Worm (Caenorhabditis elegans) whole organism, mixed stage, embryonic: ENCODE data around the gene C07D10.6.
A peak's percentile ranks its signal among the peaks of the same experiment; 100 is the strongest.

ENCODE experiments used
- M03D4.4 ChIP-seq: sonication (generic microtip); optimal IDR thresholded peaks from 2 replicates; lab custom pipeline; 2017; ENCODE audit warnings: mild to moderate bottlenecking, missing genetic modification characterization, missing compliant biosample characterization
- bed-3 ChIP-seq: fragments of 200-800 bp; sonication (Bioruptor generic); optimal IDR thresholded peaks from 3 replicates; lab custom pipeline; 2018; ENCODE audit warnings: mild to moderate bottlenecking, missing genetic modification characterization, moderate library complexity, missing compliant biosample characterization
- blmp-1 ChIP-seq: fragments of 150-350 bp; optimal IDR thresholded peaks from 2 replicates; lab custom pipeline; 2014; ENCODE audit warnings: missing biosample characterization, missing genetic modification characterization
- ceh-39 ChIP-seq: fragments of 150-350 bp; optimal IDR thresholded peaks from 2 replicates; lab custom pipeline; 2014; ENCODE audit warnings: missing biosample characterization, missing genetic modification characterization
- ceh-43 ChIP-seq: fragments of 200-800 bp; sonication (Bioruptor generic); optimal IDR thresholded peaks from 2 replicates; lab custom pipeline; 2018; ENCODE audit warnings: mild to moderate bottlenecking, missing genetic modification characterization, moderate library complexity, missing compliant biosample characterization
- ceh-83 ChIP-seq: fragments of 200-800 bp; sonication (Bioruptor generic); optimal IDR thresholded peaks from 2 replicates; lab custom pipeline; 2018; ENCODE audit warnings: mild to moderate bottlenecking, missing genetic modification characterization, missing compliant biosample characterization
- ces-1 ChIP-seq: fragments of 150-350 bp; optimal IDR thresholded peaks from 2 replicates; lab custom pipeline; 2014; ENCODE audit warnings: missing biosample characterization, missing genetic modification reagents, missing genetic modification characterization
- cnd-1 ChIP-seq: fragments of 200-800 bp; sonication (Bioruptor generic); optimal IDR thresholded peaks from 2 replicates; lab custom pipeline; 2018; ENCODE audit warnings: mild to moderate bottlenecking, missing genetic modification characterization, missing compliant biosample characterization
- drap-1 ChIP-seq: fragments of 200-800 bp; sonication (Bioruptor generic); optimal IDR thresholded peaks from 3 replicates; lab custom pipeline; 2018; ENCODE audit warnings: mild to moderate bottlenecking, missing genetic modification characterization, missing compliant biosample characterization
- elt-1 ChIP-seq: sonication (generic microtip); optimal IDR thresholded peaks from 2 replicates; lab custom pipeline; 2017; ENCODE audit warnings: missing genetic modification characterization, mild to moderate bottlenecking, missing compliant biosample characterization, antibody characterized with exemption, moderate library complexity, borderline replicate concordance; ENCODE audit not compliant: insufficient read depth
- elt-3 ChIP-seq: fragments of 150-350 bp; optimal IDR thresholded peaks from 2 replicates; lab custom pipeline; 2014; ENCODE audit warnings: missing biosample characterization, missing genetic modification characterization
- flh-1 ChIP-seq: fragments of 200-800 bp; sonication (Bioruptor generic); optimal IDR thresholded peaks from 2 replicates; lab custom pipeline; 2018; ENCODE audit warnings: mild to moderate bottlenecking, missing genetic modification characterization, moderate library complexity, missing compliant biosample characterization
- ham-2 ChIP-seq: fragments of 200-800 bp; sonication (Bioruptor generic); optimal IDR thresholded peaks from 2 replicates; lab custom pipeline; 2018; ENCODE audit warnings: mild to moderate bottlenecking, missing genetic modification characterization, missing compliant biosample characterization
- hlh-1 ChIP-seq: fragments of 150-350 bp; optimal IDR thresholded peaks from 2 replicates; lab custom pipeline; 2014; ENCODE audit warnings: missing biosample characterization, missing genetic modification reagents, missing genetic modification characterization
- lin-13 ChIP-seq: fragments of 150-350 bp; optimal IDR thresholded peaks from 2 replicates; lab custom pipeline; 2014; ENCODE audit warnings: missing biosample characterization, missing genetic modification characterization
- lin-32 ChIP-seq: fragments of 200-800 bp; sonication (Bioruptor generic); optimal IDR thresholded peaks from 2 replicates; lab custom pipeline; 2018; ENCODE audit warnings: mild to moderate bottlenecking, missing genetic modification characterization, missing compliant biosample characterization
- lsy-2 ChIP-seq: fragments of 150-350 bp; optimal IDR thresholded peaks from 2 replicates; lab custom pipeline; 2014; ENCODE audit warnings: missing biosample characterization, missing genetic modification characterization
- mab-5 ChIP-seq: fragments of 150-350 bp; optimal IDR thresholded peaks from 2 replicates; lab custom pipeline; 2014; ENCODE audit warnings: missing biosample characterization, missing genetic modification characterization
- mep-1 ChIP-seq: fragments of 150-350 bp; optimal IDR thresholded peaks from 2 replicates; lab custom pipeline; 2017; ENCODE audit warnings: missing biosample characterization, missing genetic modification reagents, missing genetic modification characterization, inconsistent platforms
- mls-2 ChIP-seq: sonication (generic microtip); optimal IDR thresholded peaks from 2 replicates; lab custom pipeline; 2016; ENCODE audit warnings: mild to moderate bottlenecking, missing genetic modification characterization, moderate library complexity, missing compliant biosample characterization
- nhr-12 ChIP-seq: fragments of 150-350 bp; optimal IDR thresholded peaks from 2 replicates; lab custom pipeline; 2014; ENCODE audit warnings: missing biosample characterization, missing genetic modification characterization
- nhr-2 ChIP-seq: fragments of 150-350 bp; optimal IDR thresholded peaks from 2 replicates; lab custom pipeline; 2014; ENCODE audit warnings: missing biosample characterization, missing genetic modification characterization
- nhr-237 ChIP-seq: fragments of 150-350 bp; optimal IDR thresholded peaks from 2 replicates; lab custom pipeline; 2014; ENCODE audit warnings: missing biosample characterization, missing genetic modification characterization
- nhr-28 ChIP-seq: fragments of 150-350 bp; optimal IDR thresholded peaks from 2 replicates; lab custom pipeline; 2014; ENCODE audit warnings: missing biosample characterization, missing genetic modification characterization
- nhr-76 ChIP-seq: sonication (generic microtip); optimal IDR thresholded peaks from 2 replicates; lab custom pipeline; 2017; ENCODE audit warnings: missing biosample characterization, missing genetic modification characterization
- pha-4 ChIP-seq: fragments of 150-350 bp; optimal IDR thresholded peaks from 2 replicates; lab custom pipeline; 2018; ENCODE audit warnings: missing biosample characterization, missing genetic modification reagents, missing genetic modification characterization
- sem-2 ChIP-seq: fragments of 200-800 bp; sonication (Bioruptor generic); optimal IDR thresholded peaks from 2 replicates; lab custom pipeline; 2018; ENCODE audit warnings: mild to moderate bottlenecking, missing genetic modification characterization, missing compliant biosample characterization
- snpc-4 ChIP-seq: fragments of 150-350 bp; optimal IDR thresholded peaks from 2 replicates; lab custom pipeline; 2014; ENCODE audit warnings: missing biosample characterization, missing genetic modification characterization
- sptf-1 ChIP-seq: sonication (generic microtip); optimal IDR thresholded peaks from 2 replicates; lab custom pipeline; 2017; ENCODE audit warnings: mild to moderate bottlenecking, missing genetic modification characterization, moderate library complexity, missing compliant biosample characterization
- tbx-8 ChIP-seq: fragments of 200-800 bp; sonication (Bioruptor generic); optimal IDR thresholded peaks from 2 replicates; lab custom pipeline; 2018; ENCODE audit warnings: mild to moderate bottlenecking, missing genetic modification characterization, moderate library complexity, missing compliant biosample characterization
- unc-120 ChIP-seq: sonication (generic microtip); optimal IDR thresholded peaks from 2 replicates; lab custom pipeline; 2017; ENCODE audit warnings: missing genetic modification characterization, missing compliant biosample characterization; ENCODE audit not compliant: poor library complexity, severe bottlenecking
- unc-39 ChIP-seq: fragments of 150-350 bp; optimal IDR thresholded peaks from 2 replicates; lab custom pipeline; 2014; ENCODE audit warnings: missing biosample characterization, missing genetic modification characterization
- unc-62 ChIP-seq: fragments of 150-350 bp; optimal IDR thresholded peaks from 2 replicates; lab custom pipeline; 2014; ENCODE audit warnings: missing biosample characterization, missing genetic modification reagents, missing genetic modification characterization
- ztf-11 ChIP-seq: fragments of 150-350 bp; optimal IDR thresholded peaks from 2 replicates; lab custom pipeline; 2014; ENCODE audit warnings: missing biosample characterization, missing genetic modification characterization

C07D10.6 gene

ce11 chrII:7392052-7392694, 13.1 kb downstream of the C07D10.6 start:
- TF ChIP-seq sptf-1 (tag; lab: Kevin White, UChicago) (no peak), unc-120 (no peak), mep-1 (tag; lab: Kevin White, UChicago) (peak; percentile 22), blmp-1 (tag; lab: Kevin White, UChicago) (no peak), pha-4 (no peak), nhr-28 (tag; lab: Kevin White, UChicago) (no peak), sem-2 (GFP tag; lab: Kevin White, UChicago) (no peak), unc-39 (tag; lab: Kevin White, UChicago) (no peak), lsy-2 (tag; lab: Kevin White, UChicago) (peak; percentile 6), bed-3 (GFP tag; lab: Kevin White, UChicago) (no peak), ceh-83 (GFP tag; lab: Kevin White, UChicago) (no peak), lin-13 (tag; lab: Kevin White, UChicago) (no peak), M03D4.4 (tag; lab: Kevin White, UChicago) (no peak), mls-2 (tag; lab: Kevin White, UChicago) (no peak), ceh-39 (tag; lab: Kevin White, UChicago) (no peak), flh-1 (no peak), nhr-76 (no peak), tbx-8 (GFP tag; lab: Kevin White, UChicago) (no peak), snpc-4 (tag; lab: Kevin White, UChicago) (no peak), unc-62 (GFP tag; lab: Kevin White, UChicago) (peak; percentile 14), nhr-2 (tag; lab: Kevin White, UChicago) (no peak), elt-1 (no peak), drap-1 (GFP tag; lab: Kevin White, UChicago) (no peak), ces-1 (GFP tag; lab: Kevin White, UChicago) (no peak), ham-2 (GFP tag; lab: Kevin White, UChicago) (no peak), ceh-43 (GFP tag; lab: Kevin White, UChicago) (no peak)
- TF ChIP-seq, all 35 proteins: peak for 3

- no peak for TF ChIP-seq ceh-39 (tag; lab: Kevin White, UChicago)
- no peak for TF ChIP-seq sem-2 (GFP tag; lab: Kevin White, UChicago)
- no peak for TF ChIP-seq nhr-28 (tag; lab: Kevin White, UChicago)
These were observed 14.3 kb downstream of the C07D10.6 start for ce11 chrII:7393393-7393792.

ce11 chrII:7393922-7394689, 15.0 kb downstream of the C07D10.6 start:
- TF ChIP-seq tbx-8 (GFP tag; lab: Kevin White, UChicago) (no peak), ceh-43 (GFP tag; lab: Kevin White, UChicago) (no peak), nhr-12 (no peak), elt-1 (no peak), ham-2 (GFP tag; lab: Kevin White, UChicago) (no peak), ceh-83 (GFP tag; lab: Kevin White, UChicago) (no peak)

- TF ChIP-seq nhr-237 (tag; lab: Kevin White, UChicago) (no peak), ces-1 (GFP tag; lab: Kevin White, UChicago) (no peak), elt-3 (tag; lab: Kevin White, UChicago) (no peak), sptf-1 (tag; lab: Kevin White, UChicago) (no peak), flh-1 (no peak), unc-62 (GFP tag; lab: Kevin White, UChicago) (no peak), cnd-1 (tag; lab: Kevin White, UChicago) (no peak)
These were observed 15.6 kb downstream of the C07D10.6 start, which contains the start of gene bath-44 for ce11 chrII:7394690-7395054. Gene bath-44, plus strand, starts transcription at chrII:7394955.

ce11 chrII:7396081-7396480, 17.0 kb downstream of the C07D10.6 start:
- TF ChIP-seq sem-2 (GFP tag; lab: Kevin White, UChicago) = no peak
- no peak for TF ChIP-seq elt-1
- no peak for TF ChIP-seq drap-1 (GFP tag; lab: Kevin White, UChicago)
- TF ChIP-seq ham-2 (GFP tag; lab: Kevin White, UChicago) = no peak
- TF ChIP-seq hlh-1 = no peak
- no peak for TF ChIP-seq bed-3 (GFP tag; lab: Kevin White, UChicago)
- no peak for TF ChIP-seq nhr-2 (tag; lab: Kevin White, UChicago)
- TF ChIP-seq mab-5 (tag; lab: Kevin White, UChicago) = no peak
- no peak for TF ChIP-seq tbx-8 (GFP tag; lab: Kevin White, UChicago)
- no peak for TF ChIP-seq ztf-11 (tag; lab: Kevin White, UChicago)
- no peak for TF ChIP-seq unc-120
- no peak for TF ChIP-seq ces-1 (GFP tag; lab: Kevin White, UChicago)
- TF ChIP-seq pha-4 = no peak
- TF ChIP-seq M03D4.4 (tag; lab: Kevin White, UChicago) = no peak
- TF ChIP-seq unc-39 (tag; lab: Kevin White, UChicago) = no peak
- TF ChIP-seq lin-32 (GFP tag; lab: Kevin White, UChicago) = no peak
- no peak for TF ChIP-seq cnd-1 (tag; lab: Kevin White, UChicago)
- no peak for TF ChIP-seq ceh-43 (GFP tag; lab: Kevin White, UChicago)
